Fruit fly (Drosophila melanogaster): ENCODE results near the gene Dhc16F.

Gene Dhc16F

DNA sequence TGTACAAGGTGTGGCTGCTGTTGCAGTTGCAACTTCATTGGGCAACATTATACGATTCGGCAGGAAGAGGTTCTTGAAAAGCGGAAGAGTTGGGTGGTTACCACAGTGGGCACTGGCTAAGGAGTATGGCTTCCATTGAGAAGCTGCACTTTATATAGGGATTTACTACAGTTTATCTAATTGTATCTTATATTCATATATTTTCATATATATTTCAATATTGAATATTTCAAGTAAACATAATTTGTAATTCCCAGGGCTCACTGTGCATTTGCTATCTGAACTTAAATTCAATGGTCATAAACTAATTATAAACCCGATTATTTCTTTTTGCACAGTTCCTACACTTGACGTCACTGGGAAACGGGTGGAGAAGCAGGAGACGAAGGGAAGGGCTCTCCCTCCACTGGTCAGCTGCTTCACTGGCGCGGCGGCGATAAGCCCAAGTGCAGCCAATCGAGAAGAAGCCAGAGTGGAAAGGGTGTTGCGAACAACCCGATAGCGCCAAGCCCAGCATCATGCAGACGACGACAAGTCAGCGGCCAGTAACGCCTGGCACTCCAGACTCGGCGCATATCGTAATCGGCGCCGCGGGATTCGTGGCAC, 30.6 kb downstream of the Dhc16F start (continued):
- TF ChIP-seq dmrt99B (tag; optimal IDR thresholded peaks at IDR 0.05) (peak; percentile 19), ab (GFP tag; optimal IDR thresholded peaks at IDR 0.05) (no peak), Dll (GFP tag; IDR thresholded peaks at IDR 0.05; ENCODE audit: partially characterized antibody) (no peak), CG3847 (GFP tag; IDR thresholded peaks at IDR 0.05) (peak; percentile 51), Ada2b (GFP tag; IDR thresholded peaks at IDR 0.05) (peak; percentile 40), Xbp1 (GFP tag; optimal IDR thresholded peaks at IDR 0.05) (peak; percentile 28), unpg (GFP tag; optimal IDR thresholded peaks at IDR 0.05) (peak; percentile 50), CG3065 (GFP tag; optimal IDR thresholded peaks at IDR 0.05) (no peak), CG18619 (GFP tag; optimal IDR thresholded peaks at IDR 0.05) (peak; percentile 19), Adf1 (GFP tag; IDR thresholded peaks at IDR 0.05) (no peak; the same call in 1 of the 2 replicates), CG2116 (GFP tag; optimal IDR thresholded peaks at IDR 0.05) (no peak), Nf-YC (tag; optimal IDR thresholded peaks at IDR 0.05) (no peak), salm (tag; optimal IDR thresholded peaks at IDR 0.05) (no peak), CG6683 (GFP tag; optimal IDR thresholded peaks at IDR 0.05) (peak; percentile 20), CG7745 (tag; optimal IDR thresholded peaks at IDR 0.05) (no peak), klu (GFP tag; IDR thresholded peaks at IDR 0.05) (no peak), ham (GFP tag; IDR thresholded peaks at IDR 0.05) (no peak), fd102C (GFP tag; optimal IDR thresholded peaks at IDR 0.05) (no peak), CG32532 (GFP tag; IDR thresholded peaks at IDR 0.05) (peak; percentile 60), CG13123 (GFP tag; optimal IDR thresholded peaks at IDR 0.05) (no peak), kni (GFP tag; optimal IDR thresholded peaks at IDR 0.05) (no peak), inv (GFP tag; IDR thresholded peaks at IDR 0.05; ENCODE audit: partially characterized antibody) (no peak), CG6765 (GFP tag; optimal IDR thresholded peaks at IDR 0.05) (no peak), CG18262 (tag; optimal IDR thresholded peaks at IDR 0.05) (no peak), CG31441 (GFP tag; IDR thresholded peaks at IDR 0.05) (0 out of 2 replicates have a peak, but pooled peaks have one; percentile 25), zfh2 (GFP tag; optimal IDR thresholded peaks at IDR 0.05) (no peak), Ptx1 (GFP tag; IDR thresholded peaks at IDR 0.05) (no peak), CG13296 (GFP tag; optimal IDR thresholded peaks at IDR 0.05) (peak; percentile 10), sim (GFP tag; IDR thresholded peaks at IDR 0.05) (no peak), peb (GFP tag; IDR thresholded peaks at IDR 0.05) (no peak), pnt (GFP tag; optimal IDR thresholded peaks at IDR 0.05) (no peak), Opbp (GFP tag; IDR thresholded peaks at IDR 0.05; ENCODE audit: partially characterized antibody) (no peak), CG13424 (tag; optimal IDR thresholded peaks at IDR 0.05) (peak; percentile 37), CG10543 (GFP tag; optimal IDR thresholded peaks at IDR 0.05) (no peak), CG9932 (GFP tag; IDR thresholded peaks at IDR 0.05) (peak; percentile 45), repo (GFP tag; optimal IDR thresholded peaks at IDR 0.05) (no peak), CG12236 (GFP tag; optimal IDR thresholded peaks at IDR 0.05) (no peak), CG5953 (GFP tag; IDR thresholded peaks at IDR 0.05) (no peak), CoRest (tag; optimal IDR thresholded peaks at IDR 0.05) (peak; percentile 44), CG7271 (tag; optimal IDR thresholded peaks at IDR 0.05) (no peak), hb (GFP tag; IDR thresholded peaks at IDR 0.05; ENCODE audit: partially characterized antibody) (no peak), nmo (GFP tag; optimal IDR thresholded peaks at IDR 0.05) (no peak), pan (optimal IDR thresholded peaks at IDR 0.05) (no peak), pan (GFP tag; optimal IDR thresholded peaks at IDR 0.05 in 1 of 2, IDR thresholded peaks at IDR 0.05 in 1 of 2) (peak in 1 of 2 experiments; percentile 12), disco-r (GFP tag; optimal IDR thresholded peaks at IDR 0.05) (no peak), slp2 (GFP tag; optimal IDR thresholded peaks at IDR 0.05) (no peak), CG8359 (GFP tag; optimal IDR thresholded peaks at IDR 0.05; ENCODE audit: borderline replicate concordance) (no peak), so (GFP tag; IDR thresholded peaks at IDR 0.05) (no peak), MESR4 (GFP tag; optimal IDR thresholded peaks at IDR 0.05) (no peak), CG18011 (GFP tag; optimal IDR thresholded peaks at IDR 0.05) (no peak)
